Fruit fly (Drosophila melanogaster) whole organism, prepupa: ENCODE data around the gene Hr38.

Experiments
- Blimp-1 ChIP-seq: fragments of 200-800 bp; sonication (Bioruptor generic); optimal IDR thresholded peaks from 3 replicates; lab custom pipeline; 2017; ENCODE audit warnings: missing biosample characterization, missing genetic modification characterization, mild to moderate bottlenecking, moderate library complexity, missing genetic modification reagents
- CG10631 ChIP-seq: fragments of 200-800 bp; sonication (Bioruptor generic); optimal IDR thresholded peaks from 2 replicates; lab custom pipeline; 2016; ENCODE audit warnings: missing biosample characterization, missing genetic modification characterization
- CG11902 ChIP-seq: fragments of 200-800 bp; sonication (Bioruptor generic); optimal IDR thresholded peaks from 3 replicates; lab custom pipeline; 2016; ENCODE audit warnings: missing biosample characterization, missing genetic modification characterization
- CG1621 ChIP-seq: fragments of 200-800 bp; sonication (Bioruptor generic); optimal IDR thresholded peaks from 3 replicates; lab custom pipeline; 2018; ENCODE audit warnings: missing biosample characterization, mild to moderate bottlenecking, missing genetic modification characterization
- CG34406 ChIP-seq: fragments of 200-800 bp; sonication (Bioruptor generic); optimal IDR thresholded peaks from 3 replicates; lab custom pipeline; 2016; ENCODE audit warnings: missing biosample characterization, missing genetic modification characterization
- CG3919 ChIP-seq: fragments of 200-800 bp; sonication (Bioruptor generic); optimal IDR thresholded peaks from 3 replicates; lab custom pipeline; 2016; ENCODE audit warnings: missing biosample characterization, missing genetic modification characterization
- CG4318 ChIP-seq: fragments of 200-800 bp; sonication (Bioruptor generic); optimal IDR thresholded peaks from 3 replicates; lab custom pipeline; 2017; ENCODE audit warnings: missing biosample characterization, mild to moderate bottlenecking, missing genetic modification characterization
- CG6163 ChIP-seq: fragments of 200-800 bp; sonication (Bioruptor generic); IDR thresholded peaks from 3 replicates; pipeline ENCODE4 v1.3.6; 2022; ENCODE audit warnings: missing biosample characterization, missing genetic modification characterization
- CG6792 ChIP-seq: fragments of 200-800 bp; sonication (Bioruptor generic); optimal IDR thresholded peaks from 3 replicates; lab custom pipeline; 2016; ENCODE audit warnings: missing biosample characterization, missing genetic modification characterization
- CG6808 ChIP-seq: fragments of 200-800 bp; sonication (Bioruptor generic); optimal IDR thresholded peaks from 3 replicates; lab custom pipeline; 2017; ENCODE audit warnings: missing biosample characterization, missing genetic modification characterization, mild to moderate bottlenecking, moderate library complexity, missing genetic modification reagents
- CG8119 ChIP-seq: fragments of 200-800 bp; sonication (Bioruptor generic); IDR thresholded peaks from 3 replicates; pipeline ENCODE4 v1.3.6; 2022; ENCODE audit warnings: missing biosample characterization, missing genetic modification characterization
- CG8319 ChIP-seq: fragments of 200-800 bp; sonication (Bioruptor generic); optimal IDR thresholded peaks from 3 replicates; lab custom pipeline; 2016; ENCODE audit warnings: missing biosample characterization, missing genetic modification characterization
- Eip93F ChIP-seq: fragments of 200-800 bp; sonication (Bioruptor generic); optimal IDR thresholded peaks from 2 replicates; lab custom pipeline; 2016; ENCODE audit warnings: missing biosample characterization, mild to moderate bottlenecking, missing genetic modification characterization
- Ets21C ChIP-seq: fragments of 200-800 bp; sonication (Bioruptor generic); optimal IDR thresholded peaks from 3 replicates; lab custom pipeline; 2016; ENCODE audit warnings: missing biosample characterization, missing genetic modification characterization
- Hr39 ChIP-seq: fragments of 200-800 bp; sonication (Bioruptor generic); optimal IDR thresholded peaks from 2 replicates; lab custom pipeline; 2016; ENCODE audit warnings: missing biosample characterization, missing genetic modification characterization
- Sox14 ChIP-seq: fragments of 200-800 bp; sonication (Bioruptor generic); optimal IDR thresholded peaks from 3 replicates; lab custom pipeline; 2016; ENCODE audit warnings: missing biosample characterization, missing genetic modification characterization
- achi ChIP-seq: fragments of 200-800 bp; sonication (Bioruptor generic); optimal IDR thresholded peaks from 3 replicates; lab custom pipeline; 2016; ENCODE audit warnings: missing biosample characterization, missing genetic modification characterization
- acj6 ChIP-seq: fragments of 200-800 bp; sonication (Bioruptor generic); optimal IDR thresholded peaks from 3 replicates; lab custom pipeline; 2016; ENCODE audit warnings: missing biosample characterization, missing genetic modification characterization
- dac ChIP-seq: fragments of 200-800 bp; sonication (Bioruptor generic); optimal IDR thresholded peaks from 2 replicates; lab custom pipeline; 2017; ENCODE audit warnings: missing biosample characterization, mild to moderate bottlenecking, missing genetic modification characterization
- dsx ChIP-seq: fragments of 200-800 bp; optimal IDR thresholded peaks from 3 replicates; lab custom pipeline; 2019; ENCODE audit warnings: missing biosample characterization, mild to moderate bottlenecking, missing genetic modification characterization, moderate library complexity; ENCODE audit not compliant: poor library complexity, severe bottlenecking
- eg ChIP-seq: fragments of 200-800 bp; sonication (Bioruptor generic); IDR thresholded peaks from 3 replicates; pipeline ENCODE4 v1.3.6; 2022; ENCODE audit warnings: missing biosample characterization, missing genetic modification characterization
- esn ChIP-seq: fragments of 200-800 bp; sonication (Bioruptor generic); optimal IDR thresholded peaks from 2 replicates; lab custom pipeline; 2016; ENCODE audit warnings: missing biosample characterization, mild to moderate bottlenecking, missing genetic modification characterization, moderate library complexity
- fd59A ChIP-seq: fragments of 200-800 bp; sonication (Bioruptor generic); optimal IDR thresholded peaks from 2 replicates; lab custom pipeline; 2017; ENCODE audit warnings: missing biosample characterization, mild to moderate bottlenecking, missing genetic modification characterization, missing genetic modification reagents
- fd85E ChIP-seq: fragments of 200-800 bp; sonication (Bioruptor generic); optimal IDR thresholded peaks from 3 replicates; lab custom pipeline; 2016; ENCODE audit warnings: missing biosample characterization, missing genetic modification characterization
- fkh ChIP-seq: fragments of 200-800 bp; sonication (Bioruptor generic); optimal IDR thresholded peaks from 3 replicates; lab custom pipeline; 2017; ENCODE audit warnings: missing biosample characterization, mild to moderate bottlenecking, missing genetic modification characterization, moderate library complexity
- net ChIP-seq: fragments of 200-800 bp; sonication (Bioruptor generic); optimal IDR thresholded peaks from 3 replicates; lab custom pipeline; 2016; ENCODE audit warnings: missing biosample characterization, missing genetic modification characterization
- pdm3 ChIP-seq: fragments of 200-800 bp; sonication (Bioruptor generic); optimal IDR thresholded peaks from 3 replicates; lab custom pipeline; 2016; ENCODE audit warnings: missing biosample characterization, missing genetic modification characterization
- salr ChIP-seq, 2 experiments: fragments of 200-800 bp; sonication (Bioruptor generic); optimal IDR thresholded peaks; 3 replicates each; lab custom pipeline; 2016 to 2018; ENCODE audit warnings: missing biosample characterization in 2 of 2, missing genetic modification characterization in 2 of 2, mild to moderate bottlenecking in 1 of 2
- svp ChIP-seq: fragments of 200-800 bp; sonication (Bioruptor generic); peaks from one replicate; lab custom pipeline; 2016; ENCODE audit warnings: missing biosample characterization, missing genetic modification characterization
- topi ChIP-seq: fragments of 200-800 bp; sonication (Bioruptor generic); optimal IDR thresholded peaks from 3 replicates; lab custom pipeline; 2016; ENCODE audit warnings: missing biosample characterization, missing genetic modification characterization

Gene Hr38

DNA sequence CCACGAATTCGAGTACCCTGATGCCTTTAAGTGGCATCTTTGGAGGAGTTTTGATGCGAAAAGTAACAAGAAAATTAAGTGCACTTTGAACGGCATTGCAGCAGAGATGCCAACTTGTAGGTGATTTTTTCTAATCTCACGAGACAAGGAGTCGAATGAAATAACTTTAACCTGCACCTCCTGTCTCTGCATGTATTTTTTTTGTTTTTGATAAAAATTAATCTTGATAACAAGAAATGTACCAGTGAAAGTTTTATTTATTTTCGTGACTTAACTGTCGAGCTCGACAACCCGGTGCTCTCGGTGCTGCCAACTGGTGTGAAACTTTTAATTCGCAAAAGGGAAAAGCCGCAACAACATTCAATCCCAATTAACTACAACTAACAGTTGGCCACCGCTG is 37.8 kb upstream of the Hr38 start, which contains the start of the genes Amacr and Ns4 (continued):
- TF ChIP-seq esn (GFP tag; lab: Kevin White, UChicago): peak; percentile 77
- TF ChIP-seq Eip93F (GFP tag; lab: Kevin White, UChicago): no peak
- TF ChIP-seq CG6808: peak; percentile 65
- TF ChIP-seq CG3919: peak; percentile 80
- peak; percentile 51 to 78 for TF ChIP-seq salr (GFP tag; optimal IDR thresholded peaks at IDR 0.05; lab: Kevin White, UChicago)
- peak; percentile 61 for TF ChIP-seq acj6 (GFP tag; lab: Kevin White, UChicago)
- TF ChIP-seq fd59A: peak; percentile 16
- no peak for TF ChIP-seq svp (GFP tag; lab: Kevin White, UChicago)
- peak; percentile 75 for TF ChIP-seq topi (GFP tag; lab: Kevin White, UChicago)
- no peak for TF ChIP-seq dsx (GFP tag; lab: Kevin White, UChicago)
- TF ChIP-seq Blimp-1 (GFP tag; lab: Kevin White, UChicago): peak; percentile 17
- TF ChIP-seq CG11902 (GFP tag; lab: Kevin White, UChicago): peak; percentile 46
- TF ChIP-seq Hr39 (GFP tag; lab: Kevin White, UChicago): peak; percentile 82
- TF ChIP-seq Sox14 (GFP tag; lab: Kevin White, UChicago): peak; percentile 84
- TF ChIP-seq pdm3 (GFP tag; lab: Kevin White, UChicago): no peak
- TF ChIP-seq net (GFP tag; lab: Kevin White, UChicago): peak; percentile 80
- no peak for TF ChIP-seq CG4318 (GFP tag; lab: Kevin White, UChicago)
- TF ChIP-seq, all 60 proteins: peak for 41

DNA sequence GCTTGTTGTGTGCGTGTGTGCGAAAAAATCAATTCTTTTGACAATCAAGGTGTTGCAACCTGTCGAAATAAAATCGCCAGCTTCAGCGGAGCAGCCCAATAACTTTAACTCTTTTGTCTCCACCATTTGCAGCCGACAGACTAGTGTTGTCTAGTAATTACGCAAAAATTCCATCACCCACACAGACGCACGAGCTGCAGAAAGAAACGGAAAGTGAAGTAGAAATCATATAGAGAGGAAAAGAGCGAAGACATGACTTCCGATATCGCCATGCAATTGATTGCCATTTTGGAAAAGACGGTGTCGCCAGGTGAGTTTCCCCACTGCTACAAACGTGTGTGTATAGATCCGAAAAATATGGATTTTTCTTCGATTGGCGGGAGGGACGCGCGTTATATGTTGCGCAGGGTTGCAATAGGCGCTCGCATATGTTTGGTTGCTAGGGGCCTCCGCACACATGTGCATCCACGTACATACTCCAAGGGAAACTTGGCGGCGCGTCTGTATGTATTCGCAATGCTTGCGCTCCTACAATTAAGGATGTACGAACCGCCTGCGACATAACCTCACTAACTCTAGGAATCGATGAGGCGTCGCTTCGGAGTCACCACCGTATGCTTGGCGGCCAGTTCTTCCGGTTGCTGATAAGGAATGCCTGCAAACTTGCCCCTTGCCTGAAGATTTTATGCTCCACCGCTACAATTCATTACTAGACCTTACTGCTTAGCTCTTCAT is 20.9 kb upstream of the Hr38 start:
- no peak for TF ChIP-seq CG6792 (GFP tag; lab: Kevin White, UChicago)
- no peak for TF ChIP-seq fkh (GFP tag; lab: Kevin White, UChicago)
- no peak for TF ChIP-seq CG6163
- peak; percentile 94 for TF ChIP-seq Blimp-1 (GFP tag; lab: Kevin White, UChicago)
- TF ChIP-seq dac: no peak
- TF ChIP-seq salr (GFP tag; optimal IDR thresholded peaks at IDR 0.05; lab: Kevin White, UChicago): no peak
- no peak for TF ChIP-seq fd85E (GFP tag; lab: Kevin White, UChicago)
- 0 out of 3 replicates have a peak, but pooled peaks have one; percentile 16 for TF ChIP-seq CG8119 (GFP tag; lab: Robert Waterston, UW)
- TF ChIP-seq acj6 (GFP tag; lab: Kevin White, UChicago): no peak
- TF ChIP-seq, all 60 proteins: peak for 2

DNA sequence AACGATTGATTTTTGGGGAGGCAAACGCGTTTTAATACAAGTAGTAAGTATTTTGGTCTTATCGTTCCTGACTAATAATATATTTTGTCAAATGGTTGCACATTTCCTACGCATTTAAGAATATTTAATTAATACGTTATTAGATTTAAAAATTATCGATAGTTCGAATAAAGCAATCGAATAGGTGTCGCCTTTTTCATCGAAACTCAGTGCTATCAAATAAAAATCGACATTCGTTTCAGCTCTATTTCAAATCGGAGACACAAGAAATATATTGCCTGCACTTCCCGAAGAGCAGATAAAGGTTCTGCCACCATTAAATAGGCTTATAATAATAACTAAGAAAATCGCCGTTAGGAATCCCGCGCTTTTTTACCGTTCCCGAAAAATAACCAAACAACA is 20.3 kb upstream of the Hr38 start:
- no peak for TF ChIP-seq CG10631 (GFP tag; lab: Kevin White, UChicago)
- TF ChIP-seq CG34406: no peak
- no peak for TF ChIP-seq net (GFP tag; lab: Kevin White, UChicago)
- no peak for TF ChIP-seq fd59A
- TF ChIP-seq, all 60 proteins: peak for 0

DNA sequence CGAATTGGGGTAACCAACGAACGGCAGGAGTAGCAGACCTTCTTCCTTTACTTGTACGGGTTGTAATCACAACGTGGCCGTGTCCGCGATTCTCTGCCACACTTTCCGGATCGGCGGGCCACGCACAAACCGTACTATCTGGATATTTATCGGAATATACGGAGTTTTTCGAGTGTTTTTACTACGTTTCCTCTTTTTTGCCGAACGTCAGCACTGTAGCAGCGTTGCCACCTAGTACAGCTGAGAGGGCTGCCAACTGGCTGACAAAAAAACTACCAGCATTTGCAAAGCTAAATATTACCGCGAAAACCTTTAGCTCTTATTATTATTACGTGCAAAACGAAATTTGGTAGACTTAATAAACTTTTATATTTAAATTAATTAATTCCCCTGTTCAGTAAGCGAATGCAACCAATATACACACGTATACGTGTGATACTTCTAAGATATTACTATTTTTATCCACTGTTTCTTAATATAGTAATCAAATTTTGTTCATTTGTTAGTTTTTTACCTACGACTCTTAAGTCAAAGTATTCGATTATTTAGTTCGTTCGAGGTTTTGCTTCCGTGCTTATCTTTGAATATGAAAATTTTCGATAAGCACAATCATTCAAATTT is 19.8 kb upstream of the Hr38 start, which contains the start of gene TM9SF2:
TM9SF2 (minus strand) TSS at position 244 of the 621 bp plus-strand sequence.
- TF ChIP-seq dsx (GFP tag; lab: Kevin White, UChicago) (no peak), esn (GFP tag; lab: Kevin White, UChicago) (peak; percentile 47), CG10631 (GFP tag; lab: Kevin White, UChicago) (peak; percentile 47), Sox14 (GFP tag; lab: Kevin White, UChicago) (no peak), CG3919 (no peak), Ets21C (no peak), Blimp-1 (GFP tag; lab: Kevin White, UChicago) (no peak), CG8319 (GFP tag; lab: Kevin White, UChicago) (no peak), CG1621 (tag; lab: Kevin White, UChicago) (no peak), achi (no peak), eg (GFP tag; lab: Robert Waterston, UW) (peak; percentile 32; the same call in 1 of the 3 replicates), fd59A (no peak), CG4318 (GFP tag; lab: Kevin White, UChicago) (no peak)
